Fruit fly (Drosophila melanogaster): ENCODE results near the gene CG4730.

CG4730 gene

DNA sequence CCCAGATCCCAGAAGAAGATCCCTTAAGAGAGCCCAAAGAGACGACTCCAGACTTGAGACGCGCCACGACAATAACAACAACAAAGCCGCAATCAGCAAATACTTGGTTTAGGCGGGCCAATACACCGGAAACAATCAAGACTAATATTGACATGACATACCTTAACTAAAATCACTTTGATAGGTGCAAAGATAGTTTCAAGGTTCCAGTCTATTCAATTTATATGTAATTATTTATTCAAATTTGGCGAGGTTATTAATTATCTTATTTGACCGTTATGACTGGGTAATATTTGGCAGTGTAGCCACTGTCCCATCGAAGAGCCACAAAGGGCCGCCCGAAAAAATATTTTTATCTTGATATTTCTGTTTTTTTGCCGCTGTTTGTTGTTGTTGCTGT lies 38.0 kb downstream of the CG4730 start (continued):
- TF ChIP-seq fkh (GFP tag; optimal IDR thresholded peaks at IDR 0.05) (peak; percentile 21), cyc (GFP tag; optimal IDR thresholded peaks at IDR 0.05) (peak; percentile 92), dac (GFP tag; optimal IDR thresholded peaks at IDR 0.05) (no peak), Hr38 (GFP tag; optimal IDR thresholded peaks at IDR 0.05) (no peak), CG7368 (GFP tag; optimal IDR thresholded peaks at IDR 0.05) (peak; percentile 86), CG6163 (GFP tag; IDR thresholded peaks at IDR 0.05) (peak; percentile 88), svp (GFP tag) (peak; percentile 96), CG8119 (GFP tag; IDR thresholded peaks at IDR 0.05) (peak; percentile 47; the same call in 1 of the 3 replicates), CG9139 (GFP tag; optimal IDR thresholded peaks at IDR 0.05) (peak; percentile 69), Lpt (GFP tag; optimal IDR thresholded peaks at IDR 0.05) (peak; percentile 42), net (GFP tag; optimal IDR thresholded peaks at IDR 0.05) (peak; percentile 79), Eip93F (GFP tag; optimal IDR thresholded peaks at IDR 0.05) (peak; percentile 92), CG10669 (GFP tag; optimal IDR thresholded peaks at IDR 0.05) (peak; percentile 83), CG6808 (GFP tag; optimal IDR thresholded peaks at IDR 0.05) (peak; percentile 89), OdsH (GFP tag; optimal IDR thresholded peaks at IDR 0.05) (peak; percentile 89), Met (GFP tag; optimal IDR thresholded peaks at IDR 0.05) (peak; percentile 94), CG6276 (GFP tag; optimal IDR thresholded peaks at IDR 0.05) (no peak), CG8632 (GFP tag; optimal IDR thresholded peaks at IDR 0.05) (peak; percentile 87), CG11294 (GFP tag; IDR thresholded peaks at IDR 0.05) (no peak), achi (GFP tag; optimal IDR thresholded peaks at IDR 0.05) (peak; percentile 86), Eip75B (GFP tag; optimal IDR thresholded peaks at IDR 0.05) (peak; percentile 92), lz (GFP tag; optimal IDR thresholded peaks at IDR 0.05) (peak; percentile 92), Ets21C (GFP tag; optimal IDR thresholded peaks at IDR 0.05) (peak; percentile 80), fd85E (GFP tag; optimal IDR thresholded peaks at IDR 0.05) (peak; percentile 42), CG6854 (GFP tag; optimal IDR thresholded peaks at IDR 0.05) (peak; percentile 94), Ets96B (tag; optimal IDR thresholded peaks at IDR 0.05) (peak; percentile 83), topi (GFP tag; optimal IDR thresholded peaks at IDR 0.05) (peak; percentile 93), Hr4 (GFP tag; optimal IDR thresholded peaks at IDR 0.05) (peak; percentile 48), Sox102F (GFP tag; optimal IDR thresholded peaks at IDR 0.05) (peak; percentile 92), CG8319 (GFP tag; optimal IDR thresholded peaks at IDR 0.05) (peak; percentile 84), acj6 (GFP tag; optimal IDR thresholded peaks at IDR 0.05) (peak; percentile 86), ss (GFP tag; optimal IDR thresholded peaks at IDR 0.05) (peak; percentile 86 to 90), Sox14 (GFP tag; optimal IDR thresholded peaks at IDR 0.05) (peak; percentile 83), Gug (GFP tag; IDR thresholded peaks at IDR 0.05) (peak; percentile 33; the same call in 1 of the 2 replicates), CG3919 (GFP tag; optimal IDR thresholded peaks at IDR 0.05) (peak; percentile 90)

DNA sequence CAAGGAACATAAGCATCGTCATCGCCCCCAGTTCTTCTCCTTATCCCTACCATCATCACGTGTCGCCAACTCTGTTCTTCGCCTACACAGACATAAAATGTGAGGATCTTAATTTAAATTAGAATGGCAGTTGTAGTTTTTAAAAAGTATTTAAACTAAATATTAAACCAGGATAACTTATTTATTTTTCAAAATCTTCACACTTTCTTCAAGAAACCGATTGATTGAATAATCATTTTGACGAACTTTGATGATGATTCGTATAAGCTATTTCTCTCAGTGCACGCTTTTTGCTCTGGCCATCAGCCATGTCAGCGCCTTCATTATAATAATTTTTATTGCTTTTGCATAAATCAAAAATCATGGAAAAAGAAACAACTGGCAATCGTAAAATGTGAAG lies 39.5 kb downstream of the CG4730 start:
- peak; percentile 51 for TF ChIP-seq CG7368 (GFP tag; optimal IDR thresholded peaks at IDR 0.05)
- peak; percentile 72 for TF ChIP-seq Hr39 (GFP tag; optimal IDR thresholded peaks at IDR 0.05)
- TF ChIP-seq Sox102F (GFP tag; optimal IDR thresholded peaks at IDR 0.05): peak; percentile 81
- TF ChIP-seq CG34406 (GFP tag; optimal IDR thresholded peaks at IDR 0.05): peak; percentile 66
- TF ChIP-seq CG8319 (GFP tag; optimal IDR thresholded peaks at IDR 0.05): peak; percentile 13
- peak; percentile 62 for TF ChIP-seq CG10631 (GFP tag; optimal IDR thresholded peaks at IDR 0.05)
- TF ChIP-seq CG6854 (GFP tag; optimal IDR thresholded peaks at IDR 0.05): peak; percentile 36
- TF ChIP-seq OdsH (GFP tag; optimal IDR thresholded peaks at IDR 0.05): peak; percentile 45
- TF ChIP-seq Eip78C (GFP tag): peak; percentile 93
- peak; percentile 72 for TF ChIP-seq dsx (GFP tag; optimal IDR thresholded peaks at IDR 0.05; ENCODE audit: poor library complexity, severe bottlenecking)
- no peak for TF ChIP-seq Gug (GFP tag; IDR thresholded peaks at IDR 0.05)
- TF ChIP-seq Ets96B (tag; optimal IDR thresholded peaks at IDR 0.05): peak; percentile 70
- TF ChIP-seq lz (GFP tag; optimal IDR thresholded peaks at IDR 0.05): peak; percentile 76
- TF ChIP-seq fd59A (GFP tag; optimal IDR thresholded peaks at IDR 0.05): peak; percentile 17
- TF ChIP-seq CG11294 (GFP tag; IDR thresholded peaks at IDR 0.05): no peak
- TF ChIP-seq CG8632 (GFP tag; optimal IDR thresholded peaks at IDR 0.05): peak; percentile 55
- no peak for TF ChIP-seq CG8119 (GFP tag; IDR thresholded peaks at IDR 0.05)
- TF ChIP-seq dac (GFP tag; optimal IDR thresholded peaks at IDR 0.05): no peak
- TF ChIP-seq CG32006 (GFP tag; optimal IDR thresholded peaks at IDR 0.05): peak; percentile 35
- TF ChIP-seq CG11762 (GFP tag; optimal IDR thresholded peaks at IDR 0.05; ENCODE audit: insufficient read depth): peak; percentile 26
- TF ChIP-seq CG1621 (tag; optimal IDR thresholded peaks at IDR 0.05): peak; percentile 34
- TF ChIP-seq CG15336 (GFP tag; IDR thresholded peaks at IDR 0.05): no peak
- peak; percentile 62 for TF ChIP-seq acj6 (GFP tag; optimal IDR thresholded peaks at IDR 0.05)
- peak; percentile 67 for TF ChIP-seq CG31627 (GFP tag; optimal IDR thresholded peaks at IDR 0.05)
- peak; percentile 39 for TF ChIP-seq spab (GFP tag; optimal IDR thresholded peaks at IDR 0.05)
- TF ChIP-seq CG6792 (GFP tag; optimal IDR thresholded peaks at IDR 0.05): peak; percentile 61
- TF ChIP-seq Blimp-1 (GFP tag; optimal IDR thresholded peaks at IDR 0.05): peak; percentile 36
- peak; percentile 37 to 70 for TF ChIP-seq ss (GFP tag; optimal IDR thresholded peaks at IDR 0.05)
- TF ChIP-seq topi (GFP tag; optimal IDR thresholded peaks at IDR 0.05): peak; percentile 86
- peak; percentile 53 for TF ChIP-seq Ets21C (GFP tag; optimal IDR thresholded peaks at IDR 0.05)
- peak; percentile 69 for TF ChIP-seq CG6808 (GFP tag; optimal IDR thresholded peaks at IDR 0.05)
